Worm (Caenorhabditis elegans) whole organism, L4 larva: ENCODE results near the gene sre-10.

Experiments used
- F49E8.2 ChIP-seq: sonication (generic microtip); optimal IDR thresholded peaks from 2 replicates; lab custom pipeline; 2016; ENCODE audit warnings: missing compliant biosample characterization, mild to moderate bottlenecking, missing genetic modification characterization, borderline replicate concordance
- Y5F2A.4 ChIP-seq: fragments of 200-800 bp; sonication (Bioruptor generic); optimal IDR thresholded peaks from 2 replicates; lab custom pipeline; 2018; ENCODE audit warnings: mild to moderate bottlenecking, missing genetic modification characterization, missing compliant biosample characterization
- aha-1 ChIP-seq: fragments of 150-350 bp; peaks from one replicate; lab custom pipeline; 2014; ENCODE audit warnings: missing biosample characterization, missing genetic modification characterization
- ama-1 ChIP-seq: fragments of 150-350 bp; optimal IDR thresholded peaks from 2 replicates; lab custom pipeline; 2014; ENCODE audit warnings: inconsistent platforms, mixed read lengths
- daf-12 ChIP-seq: fragments of 150-350 bp; optimal IDR thresholded peaks from 2 replicates; lab custom pipeline; 2014; ENCODE audit warnings: missing biosample characterization, missing genetic modification reagents, missing genetic modification characterization
- daf-16 ChIP-seq, 3 experiments: sonication (generic microtip); optimal IDR thresholded peaks; 2 replicates each; lab custom pipeline; 2016 to 2017; ENCODE audit warnings: missing genetic modification characterization in 3 of 3, missing genetic modification reagents in 3 of 3, mild to moderate bottlenecking in 2 of 3, missing compliant biosample characterization in 2 of 3, missing biosample characterization in 1 of 3, moderate library complexity in 1 of 3
- dmd-6 ChIP-seq: fragments of 200-800 bp; sonication (Bioruptor generic); IDR thresholded peaks from 2 replicates; pipeline ENCODE4 v1.3.6; 2022; ENCODE audit warnings: missing genetic modification reagents, missing genetic modification characterization, missing compliant biosample characterization
- dpl-1 ChIP-seq: fragments of 150-350 bp; optimal IDR thresholded peaks from 2 replicates; lab custom pipeline; 2014; ENCODE audit warnings: missing biosample characterization, missing genetic modification reagents, missing genetic modification characterization
- dve-1 ChIP-seq: sonication (generic microtip); optimal IDR thresholded peaks from 2 replicates; lab custom pipeline; 2017; ENCODE audit warnings: antibody characterized with exemption, mild to moderate bottlenecking, missing genetic modification characterization, missing compliant biosample characterization; ENCODE audit not compliant: insufficient read depth
- gei-8 ChIP-seq: fragments of 200-800 bp; sonication (Bioruptor generic); optimal IDR thresholded peaks from 2 replicates; lab custom pipeline; 2018; ENCODE audit warnings: mild to moderate bottlenecking, missing genetic modification characterization, missing compliant biosample characterization
- hlh-11 ChIP-seq: fragments of 200-800 bp; sonication (Bioruptor generic); optimal IDR thresholded peaks from 2 replicates; lab custom pipeline; 2018; ENCODE audit warnings: mild to moderate bottlenecking, missing genetic modification characterization, missing compliant biosample characterization
- hlh-30 ChIP-seq: sonication (generic microtip); optimal IDR thresholded peaks from 2 replicates; lab custom pipeline; 2017; ENCODE audit warnings: antibody characterized with exemption, mild to moderate bottlenecking, missing genetic modification characterization, missing compliant biosample characterization; ENCODE audit not compliant: insufficient read depth
- jun-1 ChIP-seq: fragments of 150-350 bp; optimal IDR thresholded peaks from 2 replicates; lab custom pipeline; 2014; ENCODE audit warnings: missing biosample characterization, missing genetic modification reagents, missing genetic modification characterization
- lim-7 ChIP-seq: fragments of 200-800 bp; sonication (Bioruptor generic); IDR thresholded peaks from 2 replicates; pipeline ENCODE4 v1.3.6; 2022; ENCODE audit warnings: missing genetic modification characterization, missing compliant biosample characterization
- lir-3 ChIP-seq: sonication (generic microtip); optimal IDR thresholded peaks from 2 replicates; lab custom pipeline; 2016; ENCODE audit warnings: mild to moderate bottlenecking, missing genetic modification characterization, missing compliant biosample characterization
- lsy-2 ChIP-seq, 2 experiments: fragments of 150-350 bp in 1 of 2; sonication (generic microtip) in 1 of 2; optimal IDR thresholded peaks; 2 replicates each; lab custom pipeline; 2014 to 2017; ENCODE audit warnings: missing biosample characterization in 2 of 2, missing genetic modification characterization in 2 of 2
- madf-5 ChIP-seq, 2 experiments: fragments of 200-800 bp; sonication (Bioruptor generic); IDR thresholded peaks; 2 replicates each; pipeline ENCODE4 v1.3.6; 2022; ENCODE audit warnings: missing compliant biosample characterization in 2 of 2, missing genetic modification characterization in 2 of 2
- madf-9 ChIP-seq: fragments of 200-800 bp; sonication (Bioruptor generic); conservative IDR thresholded peaks from 2 replicates; pipeline ENCODE4 v1.3.6; 2022; ENCODE audit warnings: missing genetic modification reagents, missing genetic modification characterization, missing compliant biosample characterization
- mdl-1 ChIP-seq, 2 experiments: fragments of 150-350 bp in 1 of 2; sonication (generic microtip) in 1 of 2; optimal IDR thresholded peaks; 2 replicates each; lab custom pipeline; 2014 to 2017; ENCODE audit warnings: missing biosample characterization in 2 of 2, missing genetic modification characterization in 2 of 2
- mep-1 ChIP-seq: fragments of 150-350 bp; sonication (generic microtip); optimal IDR thresholded peaks from 3 replicates; lab custom pipeline; 2014; ENCODE audit warnings: missing biosample characterization, missing genetic modification characterization
- mxl-3 ChIP-seq: fragments of 200-800 bp; sonication (Bioruptor generic); optimal IDR thresholded peaks from 2 replicates; lab custom pipeline; 2018; ENCODE audit warnings: mild to moderate bottlenecking, missing genetic modification characterization, missing compliant biosample characterization
- nhr-10 ChIP-seq: fragments of 150-350 bp; optimal IDR thresholded peaks from 2 replicates; lab custom pipeline; 2014; ENCODE audit warnings: missing biosample characterization, missing genetic modification characterization
- nhr-102 ChIP-seq: sonication (generic microtip); optimal IDR thresholded peaks from 2 replicates; lab custom pipeline; 2016; ENCODE audit warnings: mild to moderate bottlenecking, missing genetic modification characterization, moderate library complexity, missing compliant biosample characterization
- nhr-25 ChIP-seq: sonication (generic microtip); optimal IDR thresholded peaks from 2 replicates; lab custom pipeline; 2017; ENCODE audit warnings: missing genetic modification characterization, mild to moderate bottlenecking, missing compliant biosample characterization, antibody characterized with exemption, moderate library complexity, borderline replicate concordance; ENCODE audit not compliant: insufficient read depth
- nhr-28 ChIP-seq: fragments of 150-350 bp; optimal IDR thresholded peaks from 2 replicates; lab custom pipeline; 2014; ENCODE audit warnings: missing biosample characterization, missing genetic modification characterization
- nhr-48 ChIP-seq: sonication (generic microtip); optimal IDR thresholded peaks from 2 replicates; lab custom pipeline; 2016; ENCODE audit warnings: mild to moderate bottlenecking, missing genetic modification characterization, missing compliant biosample characterization
- nhr-6 ChIP-seq: fragments of 150-350 bp; optimal IDR thresholded peaks from 2 replicates; lab custom pipeline; 2014; ENCODE audit warnings: missing biosample characterization, missing genetic modification characterization
- nhr-76 ChIP-seq: fragments of 150-350 bp; optimal IDR thresholded peaks from 2 replicates; lab custom pipeline; 2014; ENCODE audit warnings: missing biosample characterization, missing genetic modification characterization
- nhr-77 ChIP-seq: fragments of 150-350 bp; optimal IDR thresholded peaks from 2 replicates; lab custom pipeline; 2014; ENCODE audit warnings: missing biosample characterization, missing genetic modification characterization
- pha-4 ChIP-seq, 2 experiments: fragments of 150-350 bp in 1 of 2; fragments of 200-800 bp in 1 of 2; sonication (Bioruptor generic) in 1 of 2; IDR thresholded peaks in 1 of 2; optimal IDR thresholded peaks in 1 of 2; 2 replicates each; pipeline versions ENCODE4 v1.3.6 to Lab custom; 2014 to 2022; ENCODE audit warnings: missing genetic modification characterization in 2 of 2, missing genetic modification reagents in 2 of 2, missing biosample characterization in 1 of 2, missing compliant biosample characterization in 1 of 2
- php-3 ChIP-seq: fragments of 200-800 bp; sonication (Bioruptor generic); IDR thresholded peaks from 2 replicates; pipeline ENCODE4 v1.3.6; 2022; ENCODE audit warnings: missing genetic modification reagents, missing genetic modification characterization, missing compliant biosample characterization
- snpc-4 ChIP-seq: fragments of 150-350 bp; optimal IDR thresholded peaks from 2 replicates; lab custom pipeline; 2014; ENCODE audit warnings: missing biosample characterization, missing genetic modification characterization
- tra-1 ChIP-seq: fragments of 200-800 bp; sonication (Bioruptor generic); IDR thresholded peaks from 2 replicates; pipeline ENCODE4 v1.3.6; 2022; ENCODE audit warnings: missing genetic modification reagents, missing genetic modification characterization, missing compliant biosample characterization
- unc-130 ChIP-seq: sonication (generic microtip); optimal IDR thresholded peaks from 2 replicates; lab custom pipeline; 2016; ENCODE audit warnings: missing genetic modification reagents, missing genetic modification characterization, missing compliant biosample characterization
- unc-39 ChIP-seq: sonication (generic microtip); optimal IDR thresholded peaks from 2 replicates; lab custom pipeline; 2017; ENCODE audit warnings: missing biosample characterization, missing genetic modification characterization
- unc-62 ChIP-seq, 3 experiments: fragments of 150-350 bp in 1 of 3; sonication (generic microtip); optimal IDR thresholded peaks in 2 of 3; peaks in 1 of 3; 1 replicate in 1 of 3; 2 replicates in 2 of 3; lab custom pipeline; 2014 to 2017; ENCODE audit warnings: missing biosample characterization in 3 of 3, missing genetic modification characterization in 3 of 3, missing genetic modification reagents in 3 of 3, missing genotype in 1 of 3
- zfp-3 ChIP-seq: fragments of 200-800 bp; sonication (Bioruptor generic); conservative IDR thresholded peaks from 2 replicates; pipeline ENCODE4 v1.3.6; 2022; ENCODE audit warnings: missing genetic modification reagents, missing genetic modification characterization, missing compliant biosample characterization

sre-10 gene

ce11 chrV:7087340-7087739, 45.0 kb upstream of the sre-10 start:
- TF ChIP-seq unc-62 (GFP tag; optimal IDR thresholded peaks at IDR 0.05 in 1 of 2; lab: Kevin White, UChicago) (peak in 1 of 2 experiments; percentile 95), unc-62 (tag; optimal IDR thresholded peaks at IDR 0.05; lab: Kevin White, UChicago) (no peak), nhr-25 (tag; lab: Kevin White, UChicago) (no peak)

ce11 chrV:7089217-7089616, 43.1 kb upstream of the sre-10 start:
- peak; percentile 40 for TF ChIP-seq nhr-48 (tag; lab: Kevin White, UChicago)
- peak; percentile 40 for TF ChIP-seq mep-1 (tag; lab: Kevin White, UChicago)
- peak; percentile 58 for TF ChIP-seq nhr-102 (tag; lab: Kevin White, UChicago)
- TF ChIP-seq nhr-25 (tag; lab: Kevin White, UChicago): peak; percentile 50
- TF ChIP-seq dmd-6 (GFP tag; lab: Robert Waterston, UW): peak; percentile 81
- peak in 1 of 2 experiments; percentile 80 for TF ChIP-seq mdl-1 (tag; optimal IDR thresholded peaks at IDR 0.05; lab: Kevin White, UChicago)
- TF ChIP-seq lim-7 (GFP tag; lab: Robert Waterston, UW): no peak
- peak; percentile 28 for TF ChIP-seq dpl-1 (GFP tag; lab: Kevin White, UChicago)
- peak in 1 of 2 experiments; percentile 84 for TF ChIP-seq unc-62 (GFP tag; optimal IDR thresholded peaks at IDR 0.05 in 1 of 2; lab: Kevin White, UChicago)
- no peak for TF ChIP-seq unc-62 (tag; optimal IDR thresholded peaks at IDR 0.05; lab: Kevin White, UChicago)
- TF ChIP-seq daf-16 (GFP tag; optimal IDR thresholded peaks at IDR 0.05; lab: Kevin White, UChicago): no peak
- TF ChIP-seq daf-16 (tag; optimal IDR thresholded peaks at IDR 0.05; lab: Kevin White, UChicago): peak; percentile 24
- TF ChIP-seq daf-12 (tag; lab: Kevin White, UChicago): no peak
- TF ChIP-seq lsy-2 (tag; optimal IDR thresholded peaks at IDR 0.05; lab: Kevin White, UChicago): peak in 1 of 2 experiments; percentile 39
- TF ChIP-seq unc-130 (GFP tag; lab: Kevin White, UChicago): no peak
- no peak for TF ChIP-seq unc-39 (tag; lab: Kevin White, UChicago)
- no peak for TF ChIP-seq php-3 (GFP tag; lab: Robert Waterston, UW)
- TF ChIP-seq nhr-77 (tag; lab: Kevin White, UChicago): peak; percentile 61
- TF ChIP-seq madf-9: no peak
- no peak for TF ChIP-seq Y5F2A.4 (GFP tag; lab: Kevin White, UChicago)
- TF ChIP-seq nhr-28: peak; percentile 95
- no peak for TF ChIP-seq madf-5 (GFP tag; IDR thresholded peaks at IDR 0.05; lab: Robert Waterston, UW)
- peak; percentile 18 for TF ChIP-seq hlh-11
- no peak for TF ChIP-seq nhr-6 (tag; lab: Kevin White, UChicago)
- peak; percentile 80 for TF ChIP-seq hlh-30 (tag; lab: Kevin White, UChicago)
- peak; percentile 43 for TF ChIP-seq dve-1 (tag; lab: Kevin White, UChicago)
- peak; percentile 92 for TF ChIP-seq mxl-3
- no peak for TF ChIP-seq gei-8 (GFP tag; lab: Kevin White, UChicago)
- peak; percentile 87 for TF ChIP-seq aha-1 (tag; lab: Kevin White, UChicago)
- TF ChIP-seq nhr-10 (tag; lab: Kevin White, UChicago): no peak

ce11 chrV:7091287-7091686, 41.1 kb upstream of the sre-10 start, which contains the start of gene nhr-286:
TSS of gene nhr-286 (minus strand) at chrV:7091610.
- TF ChIP-seq dve-1 (tag; lab: Kevin White, UChicago) (peak; percentile 32), ama-1 (peak; percentile 25), lir-3 (tag; lab: Kevin White, UChicago) (no peak), nhr-76 (tag; lab: Kevin White, UChicago) (no peak), pha-4 (GFP tag; IDR thresholded peaks at IDR 0.05; lab: Robert Waterston, UW) (no peak), pha-4 (tag; optimal IDR thresholded peaks at IDR 0.05; lab: Kevin White, UChicago) (no peak), zfp-3 (GFP tag; lab: Robert Waterston, UW) (no peak), F49E8.2 (tag; lab: Kevin White, UChicago) (no peak), tra-1 (GFP tag; lab: Robert Waterston, UW) (no peak), snpc-4 (tag; lab: Kevin White, UChicago) (no peak), hlh-30 (tag; lab: Kevin White, UChicago) (peak; percentile 13), jun-1 (no peak)
